Fruit fly (Drosophila melanogaster): ENCODE results near the gene CG14314.

DNA sequence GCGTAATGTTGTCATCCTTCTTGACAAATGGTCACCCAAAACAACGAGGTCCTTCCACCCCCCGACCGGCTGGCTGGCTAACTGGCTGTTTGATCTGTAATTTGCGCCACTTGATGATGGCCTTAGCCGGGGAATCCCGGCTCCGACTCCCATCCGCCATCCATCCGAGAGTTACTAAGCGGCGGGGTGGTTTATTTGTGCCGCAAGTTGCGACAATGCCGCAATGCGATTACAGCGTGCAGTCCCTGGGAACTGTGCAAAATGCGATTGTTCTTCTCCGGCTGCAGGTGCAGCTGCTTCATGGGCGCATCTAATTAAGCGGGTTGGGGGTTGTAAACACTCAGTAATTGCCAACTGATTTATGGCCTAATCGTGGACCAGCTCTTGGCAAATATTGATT is 44.1 kb downstream of the CG14314 start:
- TF ChIP-seq Dek (tag; optimal IDR thresholded peaks at IDR 0.05): no peak
- no peak for TF ChIP-seq ttk (GFP tag; IDR thresholded peaks at IDR 0.05)
- TF ChIP-seq fru (optimal IDR thresholded peaks at IDR 0.05): no peak
- TF ChIP-seq grau (tag; optimal IDR thresholded peaks at IDR 0.05): no peak
- no peak for TF ChIP-seq CG31224 (GFP tag; IDR thresholded peaks at IDR 0.05)

Measured in whole organism, embryonic.